Worm (Caenorhabditis elegans): Measurements from ENCODE around the gene madd-3.

Gene madd-3

DNA sequence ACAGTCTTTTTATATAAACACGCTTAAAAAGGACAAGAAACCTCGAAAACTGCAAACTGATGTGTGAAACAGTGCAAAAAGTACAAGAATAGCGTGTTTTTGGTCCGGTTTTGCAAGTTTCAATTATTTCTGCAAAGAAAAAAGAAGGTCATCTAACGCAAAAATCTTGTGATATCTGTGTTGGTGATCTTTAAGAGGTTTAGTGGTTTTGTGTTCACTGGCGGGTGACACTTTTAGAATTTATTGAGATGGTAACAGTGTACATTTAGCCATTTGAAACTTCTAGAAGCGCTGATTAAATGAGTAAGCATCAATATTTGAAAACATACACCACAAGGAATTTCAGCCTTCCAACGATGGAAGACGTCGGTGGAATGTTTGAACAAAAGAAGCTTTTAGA, 26.3 kb upstream of the madd-3 start:
- peak; percentile 24 for TF ChIP-seq elt-1 (tag; optimal IDR thresholded peaks at IDR 0.05; ENCODE audit: borderline replicate concordance, insufficient read depth)
- TF ChIP-seq hlh-1 (tag; optimal IDR thresholded peaks at IDR 0.05) = no peak

DNA sequence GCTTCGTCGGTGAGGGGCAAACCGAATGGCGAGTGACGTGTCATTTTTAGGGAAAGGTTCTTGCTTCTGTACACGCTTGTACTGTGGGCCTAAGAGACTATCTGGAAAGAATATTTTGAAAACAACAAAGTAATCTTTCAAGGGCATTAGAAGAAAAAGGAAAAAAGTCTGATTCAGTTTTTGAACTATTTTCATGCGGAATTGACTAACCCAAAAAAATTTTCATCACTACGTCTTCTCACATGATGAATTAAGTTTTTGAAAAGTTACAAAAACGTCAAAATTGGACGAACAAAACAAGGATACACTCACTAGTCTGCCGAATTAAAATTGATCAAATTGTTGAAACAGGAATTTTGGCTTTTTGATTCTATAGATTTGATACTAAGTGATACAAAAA, 23.8 kb upstream of the madd-3 start, which contains the start of gene C11H1.9:
C11H1.9 (minus strand) TSS at position 101 of the 400 bp plus-strand sequence.
- no peak for TF ChIP-seq sptf-1 (tag; optimal IDR thresholded peaks at IDR 0.05)
- no peak for TF ChIP-seq unc-120 (tag; optimal IDR thresholded peaks at IDR 0.05; ENCODE audit: poor library complexity, severe bottlenecking)
- no peak for TF ChIP-seq lin-32 (GFP tag; optimal IDR thresholded peaks at IDR 0.05)
- no peak for TF ChIP-seq lsy-2 (tag; optimal IDR thresholded peaks at IDR 0.05)
- TF ChIP-seq sem-2 (GFP tag; optimal IDR thresholded peaks at IDR 0.05) = no peak
- TF ChIP-seq nhr-12 (tag; optimal IDR thresholded peaks at IDR 0.05) = no peak
- TF ChIP-seq elt-3 (tag; optimal IDR thresholded peaks at IDR 0.05) = no peak
- TF ChIP-seq ceh-43 (GFP tag; optimal IDR thresholded peaks at IDR 0.05) = no peak
- no peak for TF ChIP-seq snpc-4 (tag; optimal IDR thresholded peaks at IDR 0.05)
- TF ChIP-seq bed-3 (GFP tag; optimal IDR thresholded peaks at IDR 0.05) = no peak
- TF ChIP-seq ham-2 (GFP tag; optimal IDR thresholded peaks at IDR 0.05) = no peak
- no peak for TF ChIP-seq pha-4 (tag; optimal IDR thresholded peaks at IDR 0.05)
- TF ChIP-seq flh-1 (GFP tag; optimal IDR thresholded peaks at IDR 0.05) = no peak
- no peak for TF ChIP-seq elt-1 (tag; optimal IDR thresholded peaks at IDR 0.05; ENCODE audit: borderline replicate concordance, insufficient read depth)
- TF ChIP-seq mls-2 (tag; optimal IDR thresholded peaks at IDR 0.05) = no peak

DNA sequence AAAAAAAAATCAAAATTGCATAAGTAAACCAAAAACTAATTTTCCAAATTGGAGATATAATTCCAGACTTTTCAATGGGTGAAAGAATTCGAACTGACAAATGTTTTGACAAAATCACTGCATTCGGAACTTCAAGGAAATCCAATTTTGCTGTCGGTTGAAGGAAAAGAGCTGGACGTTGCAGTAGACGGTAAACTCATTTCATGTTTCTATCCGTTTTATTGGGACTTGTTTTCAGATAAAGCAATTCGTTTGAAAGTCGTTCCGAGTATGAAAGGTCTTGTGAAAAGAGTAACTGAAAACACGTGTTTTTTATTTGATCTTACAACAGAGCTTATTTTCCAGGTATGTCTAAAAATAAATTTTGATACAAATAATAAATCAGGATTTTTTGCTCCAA, 19.7 kb upstream of the madd-3 start:
- TF ChIP-seq hlh-1 (tag; optimal IDR thresholded peaks at IDR 0.05) = no peak
- TF ChIP-seq nhr-28 (tag; optimal IDR thresholded peaks at IDR 0.05) = no peak
- no peak for TF ChIP-seq blmp-1 (tag; optimal IDR thresholded peaks at IDR 0.05)
- no peak for TF ChIP-seq sptf-1 (tag; optimal IDR thresholded peaks at IDR 0.05)
- no peak for TF ChIP-seq mls-2 (tag; optimal IDR thresholded peaks at IDR 0.05)
- peak; percentile 15 for TF ChIP-seq ces-1 (GFP tag; optimal IDR thresholded peaks at IDR 0.05)

DNA sequence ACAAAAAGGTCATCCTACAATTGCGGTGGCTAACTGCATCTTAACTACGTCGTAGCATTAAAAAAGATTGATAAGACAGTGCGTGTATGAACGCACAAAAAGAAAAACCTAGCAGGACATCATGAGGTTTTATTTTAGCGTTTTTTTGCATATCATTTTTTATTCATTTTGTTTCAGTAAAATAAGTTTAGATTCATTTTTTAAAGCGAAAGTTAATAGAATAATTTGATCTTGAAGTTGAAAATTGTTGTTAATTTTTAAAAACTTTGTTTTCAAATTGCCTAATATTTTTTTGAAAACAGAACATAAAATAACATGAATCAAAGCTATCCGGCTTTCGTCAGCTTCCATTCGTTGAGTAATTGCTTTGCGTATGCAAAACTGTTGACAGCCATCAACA, 17.2 kb upstream of the madd-3 start, which contains the start of gene prx-1:
prx-1 (plus strand) TSS at position 301 of the 400 bp plus-strand sequence.
- no peak for TF ChIP-seq snpc-4 (tag; optimal IDR thresholded peaks at IDR 0.05)
- no peak for TF ChIP-seq ztf-11 (tag; optimal IDR thresholded peaks at IDR 0.05)
- TF ChIP-seq nhr-2 (tag; optimal IDR thresholded peaks at IDR 0.05) = no peak
- no peak for TF ChIP-seq zip-8 (tag; optimal IDR thresholded peaks at IDR 0.05)
- no peak for TF ChIP-seq tbx-8 (GFP tag; optimal IDR thresholded peaks at IDR 0.05)
- TF ChIP-seq ham-2 (GFP tag; optimal IDR thresholded peaks at IDR 0.05) = no peak
- no peak for TF ChIP-seq nhr-28 (tag; optimal IDR thresholded peaks at IDR 0.05)
- TF ChIP-seq sem-2 (GFP tag; optimal IDR thresholded peaks at IDR 0.05) = no peak
- no peak for TF ChIP-seq nhr-237 (tag; optimal IDR thresholded peaks at IDR 0.05)
- TF ChIP-seq mls-2 (tag; optimal IDR thresholded peaks at IDR 0.05) = no peak

DNA sequence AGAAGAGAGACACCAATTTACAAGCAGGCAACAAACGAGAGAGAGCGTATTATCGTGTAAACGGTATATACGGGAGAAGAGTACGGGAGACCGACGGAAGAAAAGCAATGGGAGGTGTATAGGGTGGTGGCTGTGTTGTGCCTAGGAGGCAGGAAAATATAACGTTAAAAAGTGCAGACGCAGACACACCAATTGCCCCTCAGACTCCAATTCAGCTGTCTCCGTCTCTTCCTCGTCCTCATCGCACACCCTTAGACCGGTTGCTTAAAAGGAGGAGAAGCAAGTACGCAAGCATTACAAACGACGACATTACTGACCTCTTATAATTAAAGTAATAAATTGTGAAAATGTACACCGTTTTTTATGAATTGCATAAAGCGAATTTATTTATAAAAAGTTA, 16.0 kb upstream of the madd-3 start:
- TF ChIP-seq bed-3 (GFP tag; optimal IDR thresholded peaks at IDR 0.05) = no peak
- TF ChIP-seq flh-1 (GFP tag; optimal IDR thresholded peaks at IDR 0.05) = no peak
- TF ChIP-seq ceh-43 (GFP tag; optimal IDR thresholded peaks at IDR 0.05) = peak; percentile 66
- TF ChIP-seq nhr-237 (tag; optimal IDR thresholded peaks at IDR 0.05) = peak; percentile 81
- no peak for TF ChIP-seq zip-8 (tag; optimal IDR thresholded peaks at IDR 0.05)
- peak; percentile 81 for TF ChIP-seq hlh-1 (tag; optimal IDR thresholded peaks at IDR 0.05)
- peak; percentile 86 for TF ChIP-seq mep-1 (tag; optimal IDR thresholded peaks at IDR 0.05)
- TF ChIP-seq mab-5 (tag; optimal IDR thresholded peaks at IDR 0.05) = peak; percentile 38
- TF ChIP-seq drap-1 (GFP tag; optimal IDR thresholded peaks at IDR 0.05) = peak; percentile 49
- peak; percentile 46 for TF ChIP-seq M03D4.4 (tag; optimal IDR thresholded peaks at IDR 0.05)
- TF ChIP-seq tbx-8 (GFP tag; optimal IDR thresholded peaks at IDR 0.05) = no peak
- TF ChIP-seq unc-62 (GFP tag; optimal IDR thresholded peaks at IDR 0.05) = peak; percentile 49
- TF ChIP-seq cnd-1 (tag; optimal IDR thresholded peaks at IDR 0.05) = peak; percentile 61
- TF ChIP-seq nhr-28 (tag; optimal IDR thresholded peaks at IDR 0.05) = no peak
- peak; percentile 89 for TF ChIP-seq ces-1 (GFP tag; optimal IDR thresholded peaks at IDR 0.05)
- TF ChIP-seq sptf-1 (tag; optimal IDR thresholded peaks at IDR 0.05) = peak; percentile 69
- TF ChIP-seq snpc-4 (tag; optimal IDR thresholded peaks at IDR 0.05) = no peak
- peak; percentile 80 for TF ChIP-seq mls-2 (tag; optimal IDR thresholded peaks at IDR 0.05)
- peak; percentile 98 for TF ChIP-seq unc-120 (tag; optimal IDR thresholded peaks at IDR 0.05; ENCODE audit: poor library complexity, severe bottlenecking)
- TF ChIP-seq ceh-39 (tag; optimal IDR thresholded peaks at IDR 0.05) = no peak
- TF ChIP-seq sem-2 (GFP tag; optimal IDR thresholded peaks at IDR 0.05) = no peak
- peak; percentile 93 for TF ChIP-seq lin-13 (tag; optimal IDR thresholded peaks at IDR 0.05)
- TF ChIP-seq elt-3 (tag; optimal IDR thresholded peaks at IDR 0.05) = no peak
- no peak for TF ChIP-seq unc-39 (tag; optimal IDR thresholded peaks at IDR 0.05)
- TF ChIP-seq nhr-76 (tag; optimal IDR thresholded peaks at IDR 0.05) = no peak
- TF ChIP-seq nhr-2 (tag; optimal IDR thresholded peaks at IDR 0.05) = no peak
- TF ChIP-seq ceh-83 (GFP tag; optimal IDR thresholded peaks at IDR 0.05) = no peak
- TF ChIP-seq ztf-11 (tag; optimal IDR thresholded peaks at IDR 0.05) = peak; percentile 59
- TF ChIP-seq blmp-1 (tag; optimal IDR thresholded peaks at IDR 0.05) = no peak
- TF ChIP-seq ham-2 (GFP tag; optimal IDR thresholded peaks at IDR 0.05) = peak; percentile 90
- peak; percentile 89 for TF ChIP-seq lsy-2 (tag; optimal IDR thresholded peaks at IDR 0.05)
- peak; percentile 43 for TF ChIP-seq elt-1 (tag; optimal IDR thresholded peaks at IDR 0.05; ENCODE audit: borderline replicate concordance, insufficient read depth)
- no peak for TF ChIP-seq nhr-12 (tag; optimal IDR thresholded peaks at IDR 0.05)
- no peak for TF ChIP-seq lin-32 (GFP tag; optimal IDR thresholded peaks at IDR 0.05)
- peak; percentile 62 for TF ChIP-seq pha-4 (tag; optimal IDR thresholded peaks at IDR 0.05)
